Worm (Caenorhabditis elegans): ENCODE results near the gene ttr-20.

- TF ChIP-seq unc-62 (GFP tag; optimal IDR thresholded peaks at IDR 0.05), result no peak
- TF ChIP-seq snpc-4 (GFP tag; optimal IDR thresholded peaks at IDR 0.05), result no peak
- no peak for TF ChIP-seq snpc-4 (tag; optimal IDR thresholded peaks at IDR 0.05)
- TF ChIP-seq zim-3 (tag; optimal IDR thresholded peaks at IDR 0.05), result no peak
- no peak for TF ChIP-seq bed-1 (GFP tag; IDR thresholded peaks at IDR 0.05)
- no peak for TF ChIP-seq pbrm-1 (GFP tag; IDR thresholded peaks at IDR 0.05)
- no peak for TF ChIP-seq attf-3 (GFP tag; conservative IDR thresholded peaks at IDR 0.05)
- TF ChIP-seq nfya-2 (GFP tag; IDR thresholded peaks at IDR 0.05), result no peak
- no peak for TF ChIP-seq nhr-179 (tag; optimal IDR thresholded peaks at IDR 0.05)
- no peak for TF ChIP-seq pha-4 (tag; optimal IDR thresholded peaks at IDR 0.05)
- TF ChIP-seq die-1 (tag; optimal IDR thresholded peaks at IDR 0.05), result no peak
- no peak for TF ChIP-seq repo-1 (tag; optimal IDR thresholded peaks at IDR 0.05)
Measured at ce11 chrIV:4227917-4228316, 18.7 kb upstream of the ttr-20 start, which contains the start of gene srbc-70.
